Worm (Caenorhabditis elegans) whole organism, L4 larva: Measurements from ENCODE around the gene Y37E11AL.1.

Experiments
- F49E8.2 ChIP-seq: sonication (generic microtip); optimal IDR thresholded peaks from 2 replicates; lab custom pipeline; 2016; ENCODE audit warnings: missing compliant biosample characterization, mild to moderate bottlenecking, missing genetic modification characterization, borderline replicate concordance
- R02D3.7 ChIP-seq: fragments of 150-350 bp; sonication (generic microtip); optimal IDR thresholded peaks from 3 replicates; lab custom pipeline; 2014; ENCODE audit warnings: missing biosample characterization, missing genetic modification characterization
- Y48G9A.11 ChIP-seq: fragments of 200-800 bp; sonication (Bioruptor generic); IDR thresholded peaks from 2 replicates; pipeline ENCODE4 v1.3.6; 2022; ENCODE audit warnings: missing genetic modification reagents, missing genetic modification characterization, missing compliant biosample characterization
- Y75B8A.6 ChIP-seq: fragments of 200-800 bp; sonication (Bioruptor generic); IDR thresholded peaks from 2 replicates; pipeline ENCODE4 v1.3.6; 2022; ENCODE audit warnings: missing genetic modification reagents, missing genetic modification characterization, missing compliant biosample characterization
- ZK337.2 ChIP-seq: fragments of 200-800 bp; sonication (Bioruptor generic); IDR thresholded peaks from 2 replicates; pipeline ENCODE4 v1.3.6; 2022; ENCODE audit warnings: missing genetic modification reagents, missing genetic modification characterization, missing compliant biosample characterization
- aly-2 ChIP-seq: sonication (generic microtip); optimal IDR thresholded peaks from 2 replicates; lab custom pipeline; 2018; ENCODE audit warnings: missing biosample characterization, missing genetic modification characterization
- ceh-82 ChIP-seq: sonication (generic microtip); optimal IDR thresholded peaks from 2 replicates; lab custom pipeline; 2017; ENCODE audit warnings: missing biosample characterization, missing genetic modification characterization
- hlh-11 ChIP-seq: fragments of 200-800 bp; sonication (Bioruptor generic); optimal IDR thresholded peaks from 2 replicates; lab custom pipeline; 2018; ENCODE audit warnings: mild to moderate bottlenecking, missing genetic modification characterization, missing compliant biosample characterization
- mdl-1 ChIP-seq, 2 experiments: fragments of 150-350 bp in 1 of 2; sonication (generic microtip) in 1 of 2; optimal IDR thresholded peaks; 2 replicates each; lab custom pipeline; 2014 to 2017; ENCODE audit warnings: missing biosample characterization in 2 of 2, missing genetic modification characterization in 2 of 2
- nhr-111 ChIP-seq: fragments of 200-800 bp; sonication (Bioruptor generic); optimal IDR thresholded peaks from 2 replicates; lab custom pipeline; 2018; ENCODE audit warnings: mild to moderate bottlenecking, missing genetic modification characterization, missing compliant biosample characterization
- nhr-6 ChIP-seq: fragments of 150-350 bp; optimal IDR thresholded peaks from 2 replicates; lab custom pipeline; 2014; ENCODE audit warnings: missing biosample characterization, missing genetic modification characterization
- pha-4 ChIP-seq, 2 experiments: fragments of 150-350 bp in 1 of 2; fragments of 200-800 bp in 1 of 2; sonication (Bioruptor generic) in 1 of 2; IDR thresholded peaks in 1 of 2; optimal IDR thresholded peaks in 1 of 2; 2 replicates each; pipeline versions ENCODE4 v1.3.6 to Lab custom; 2014 to 2022; ENCODE audit warnings: missing genetic modification characterization in 2 of 2, missing genetic modification reagents in 2 of 2, missing biosample characterization in 1 of 2, missing compliant biosample characterization in 1 of 2
- snpc-4 ChIP-seq: fragments of 150-350 bp; optimal IDR thresholded peaks from 2 replicates; lab custom pipeline; 2014; ENCODE audit warnings: missing biosample characterization, missing genetic modification characterization
- zip-2 ChIP-seq: fragments of 150-350 bp; optimal IDR thresholded peaks from 2 replicates; lab custom pipeline; 2014; ENCODE audit warnings: missing biosample characterization, missing genetic modification characterization

ce11 chrIV:3667796-3668195, 41.5 kb upstream of the Y37E11AL.1 start:
- TF ChIP-seq Y48G9A.11 (GFP tag; lab: Robert Waterston, UW), result no peak
- no peak for TF ChIP-seq pha-4 (GFP tag; IDR thresholded peaks at IDR 0.05; lab: Robert Waterston, UW)
- TF ChIP-seq pha-4 (tag; optimal IDR thresholded peaks at IDR 0.05; lab: Kevin White, UChicago), result no peak
- TF ChIP-seq zip-2 (tag; lab: Kevin White, UChicago), result no peak
- TF ChIP-seq aly-2 (tag; lab: Kevin White, UChicago), result no peak
- TF ChIP-seq snpc-4, result no peak
- TF ChIP-seq mdl-1 (tag; optimal IDR thresholded peaks at IDR 0.05; lab: Kevin White, UChicago), result no peak
- no peak for TF ChIP-seq ZK337.2 (GFP tag; lab: Robert Waterston, UW)
- no peak for TF ChIP-seq Y75B8A.6
- no peak for TF ChIP-seq F49E8.2 (tag; lab: Kevin White, UChicago)
- no peak for TF ChIP-seq R02D3.7
- TF ChIP-seq hlh-11 (tag; lab: Kevin White, UChicago), result no peak
- TF ChIP-seq ceh-82 (tag; lab: Kevin White, UChicago), result no peak
- TF ChIP-seq nhr-111 (GFP tag; lab: Kevin White, UChicago), result no peak
- TF ChIP-seq nhr-6 (tag; lab: Kevin White, UChicago), result no peak
